Fruit fly (Drosophila melanogaster): Measurements from ENCODE around the gene Rsf1.

The Rsf1 gene

DNA sequence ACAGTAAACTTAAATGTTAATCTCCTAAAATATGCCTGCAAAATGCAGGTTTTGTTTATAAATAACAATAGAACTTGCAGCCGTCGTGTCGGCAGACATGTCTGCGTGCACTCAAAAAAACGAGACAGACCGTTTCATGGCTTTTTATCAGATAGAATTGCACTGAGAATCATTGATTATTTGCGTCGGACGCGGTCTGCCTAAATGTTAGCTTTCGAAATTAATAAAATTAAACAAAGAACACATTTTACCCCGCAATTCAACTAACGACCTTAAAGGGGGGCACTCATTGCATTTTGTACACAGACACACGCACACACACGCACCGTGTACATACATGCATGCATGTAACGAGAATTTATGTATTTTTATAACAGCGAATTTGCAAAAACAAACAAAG, 13.5 kb upstream of the Rsf1 start (continued):
- TF ChIP-seq yki (optimal IDR thresholded peaks at IDR 0.05) (no peak), CG7357 (GFP tag; IDR thresholded peaks at IDR 0.05) (0 out of 3 replicates have a peak, but pooled peaks have one; percentile 13)

- TF ChIP-seq CG18262 (tag; optimal IDR thresholded peaks at IDR 0.05) = peak; percentile 82
- peak; percentile 23 for TF ChIP-seq CG6689 (GFP tag; IDR thresholded peaks at IDR 0.05)
- TF ChIP-seq amos (GFP tag; IDR thresholded peaks at IDR 0.05; ENCODE audit: partially characterized antibody) = no peak
- no peak for TF ChIP-seq usp (GFP tag; optimal IDR thresholded peaks at IDR 0.05)
- TF ChIP-seq CG13775 (GFP tag; optimal IDR thresholded peaks at IDR 0.05) = peak; percentile 45
- TF ChIP-seq hkb (optimal IDR thresholded peaks at IDR 0.05) = no peak
- peak; percentile 48 for TF ChIP-seq hkb (GFP tag; IDR thresholded peaks at IDR 0.05)
- TF ChIP-seq ara (GFP tag; IDR thresholded peaks at IDR 0.05) = 0 out of 2 replicates have a peak, but pooled peaks have one; percentile 30
- TF ChIP-seq CG9437 (GFP tag; optimal IDR thresholded peaks at IDR 0.05) = peak; percentile 6
- TF ChIP-seq az2 (GFP tag; optimal IDR thresholded peaks at IDR 0.05) = peak; percentile 23
- TF ChIP-seq CG18476 (GFP tag; optimal IDR thresholded peaks at IDR 0.05) = no peak
- peak; percentile 44 for TF ChIP-seq kah (GFP tag; optimal IDR thresholded peaks at IDR 0.05)
- TF ChIP-seq CG6654 (GFP tag; optimal IDR thresholded peaks at IDR 0.05) = no peak
- peak; percentile 22 for TF ChIP-seq CG8359 (GFP tag; optimal IDR thresholded peaks at IDR 0.05; ENCODE audit: borderline replicate concordance)
- TF ChIP-seq CG2875 (GFP tag; optimal IDR thresholded peaks at IDR 0.05) = peak; percentile 29
- 0 out of 2 replicates have a peak, but pooled peaks have one; percentile 31 for TF ChIP-seq CG17328 (GFP tag; IDR thresholded peaks at IDR 0.05)
- peak; percentile 57 for TF ChIP-seq CG10267 (tag; optimal IDR thresholded peaks at IDR 0.05)
- peak; percentile 72 for TF ChIP-seq Xrp1 (GFP tag; IDR thresholded peaks at IDR 0.05)
- no peak for TF ChIP-seq Meics (GFP tag; optimal IDR thresholded peaks at IDR 0.05)
- peak; percentile 54 for TF ChIP-seq Spps (tag; optimal IDR thresholded peaks at IDR 0.05)
- peak; percentile 64 for TF ChIP-seq stc (GFP tag; IDR thresholded peaks at IDR 0.05)
- TF ChIP-seq B-H2 (GFP tag; optimal IDR thresholded peaks at IDR 0.05) = no peak
- TF ChIP-seq bsh (GFP tag; optimal IDR thresholded peaks at IDR 0.05) = peak in 1 of 2 experiments; percentile 42
- TF ChIP-seq vvl (GFP tag; IDR thresholded peaks at IDR 0.05) = peak; percentile 33; the same call in 1 of the 2 replicates
- no peak for TF ChIP-seq Nf-YC (tag; optimal IDR thresholded peaks at IDR 0.05)
- TF ChIP-seq YL-1 (GFP tag; optimal IDR thresholded peaks at IDR 0.05) = peak; percentile 4
- TF ChIP-seq CG1233 (GFP tag; optimal IDR thresholded peaks at IDR 0.05) = peak; percentile 5
- TF ChIP-seq cwo (GFP tag; optimal IDR thresholded peaks at IDR 0.05) = no peak
- no peak for TF ChIP-seq CG8765 (GFP tag; IDR thresholded peaks at IDR 0.05)
- peak; percentile 44; the same call in 1 of the 3 replicates for TF ChIP-seq gce (GFP tag; IDR thresholded peaks at IDR 0.05)
- no peak for TF ChIP-seq Stat92E (GFP tag; optimal IDR thresholded peaks at IDR 0.05)
- peak; percentile 13 for TF ChIP-seq CG15696 (tag; optimal IDR thresholded peaks at IDR 0.05)
- peak; percentile 75 for TF ChIP-seq Asciz (GFP tag; optimal IDR thresholded peaks at IDR 0.05)
- no peak for TF ChIP-seq Ets97D (GFP tag; optimal IDR thresholded peaks at IDR 0.05)
- peak; percentile 12; the same call in 1 of the 2 replicates for TF ChIP-seq wor (GFP tag; IDR thresholded peaks at IDR 0.05)
- TF ChIP-seq CG3163 (GFP tag; optimal IDR thresholded peaks at IDR 0.05) = no peak
- TF ChIP-seq nom (GFP tag; optimal IDR thresholded peaks at IDR 0.05) = peak; percentile 38
- TF ChIP-seq Dref (GFP tag; IDR thresholded peaks at IDR 0.05) = no peak
- peak; percentile 61 for TF ChIP-seq CG14710 (tag; optimal IDR thresholded peaks at IDR 0.05)
- TF ChIP-seq CG17912 (GFP tag; optimal IDR thresholded peaks at IDR 0.05) = no peak
- TF ChIP-seq Pdp1 (GFP tag; optimal IDR thresholded peaks at IDR 0.05) = peak in 1 of 2 experiments; percentile 60
- peak; percentile 34 for TF ChIP-seq CG10431 (GFP tag; optimal IDR thresholded peaks at IDR 0.05)
- TF ChIP-seq CG15601 (tag; optimal IDR thresholded peaks at IDR 0.05) = peak; percentile 18
- peak; percentile 69 for TF ChIP-seq CG17829 (tag; optimal IDR thresholded peaks at IDR 0.05)
- peak; percentile 17 for TF ChIP-seq CG17186 (GFP tag; optimal IDR thresholded peaks at IDR 0.05)
- no peak for TF ChIP-seq D19A (tag; optimal IDR thresholded peaks at IDR 0.05)
Measured at dm6 chr2L:10276436-10276835, 13.1 kb upstream of the Rsf1 start.

Data from whole organism, embryonic.